Worm (Caenorhabditis elegans): Measurements from ENCODE around the gene F09G8.7.

DNA sequence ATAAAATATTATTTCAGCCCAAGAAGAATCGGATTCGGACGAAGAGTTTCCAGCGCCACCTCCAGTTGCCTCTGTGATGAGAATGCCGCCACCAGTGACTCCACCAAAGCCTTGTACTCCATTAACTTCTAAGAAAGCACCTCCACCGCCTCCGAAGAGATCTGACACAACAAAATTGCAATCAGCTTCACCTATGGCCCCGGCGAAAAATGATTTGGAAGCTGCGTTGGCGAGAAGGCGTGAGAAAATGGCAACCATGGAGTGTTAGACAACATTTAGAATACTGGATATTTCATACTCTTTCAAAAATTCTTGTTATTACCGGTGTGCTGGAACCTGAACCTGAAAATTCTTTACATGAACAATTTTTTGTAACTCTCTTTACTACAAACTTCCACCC is 37.1 kb upstream of the F09G8.7 start:
- TF ChIP-seq pqm-1 (tag; optimal IDR thresholded peaks at IDR 0.05) = no peak
- TF ChIP-seq tbx-2 (tag; optimal IDR thresholded peaks at IDR 0.05) = no peak
- no peak for TF ChIP-seq rnt-1 (tag; optimal IDR thresholded peaks at IDR 0.05)
- TF ChIP-seq nhr-11 (tag; optimal IDR thresholded peaks at IDR 0.05) = no peak
- no peak for TF ChIP-seq che-1 (tag; optimal IDR thresholded peaks at IDR 0.05)
- no peak for TF ChIP-seq ets-4 (tag; optimal IDR thresholded peaks at IDR 0.05)
- no peak for TF ChIP-seq unc-86 (tag; optimal IDR thresholded peaks at IDR 0.05)
- TF ChIP-seq ceh-19 (GFP tag; optimal IDR thresholded peaks at IDR 0.05) = no peak
- TF ChIP-seq madf-2 (tag; optimal IDR thresholded peaks at IDR 0.05) = no peak
- TF ChIP-seq dmd-4 (tag; optimal IDR thresholded peaks at IDR 0.05; ENCODE audit: borderline replicate concordance) = no peak
- TF ChIP-seq elt-2 (tag; optimal IDR thresholded peaks at IDR 0.05) = no peak
